Fruit fly (Drosophila melanogaster): ENCODE data around the gene Pzl.

Gene Pzl

dm6 chr3R:3263482-3263881, at the start of gene Pzl:
Pzl (minus strand) TSS chr3R:3263582.
- TF ChIP-seq so (GFP tag; IDR thresholded peaks at IDR 0.05) (no peak), crol (GFP tag; IDR thresholded peaks at IDR 0.05) (no peak), unc-4 (GFP tag; IDR thresholded peaks at IDR 0.05; ENCODE audit: partially characterized antibody) (no peak), CG1024 (GFP tag; IDR thresholded peaks at IDR 0.05) (no peak), chm (GFP tag; IDR thresholded peaks at IDR 0.05) (no peak), CG11247 (GFP tag; IDR thresholded peaks at IDR 0.05) (no peak), Neu2 (GFP tag; optimal IDR thresholded peaks at IDR 0.05; ENCODE audit: borderline replicate concordance) (no peak), Poxn (GFP tag; IDR thresholded peaks at IDR 0.05) (no peak), CG3065 (GFP tag; optimal IDR thresholded peaks at IDR 0.05) (no peak), insv (GFP tag; optimal IDR thresholded peaks at IDR 0.05) (no peak), CG4854 (GFP tag; optimal IDR thresholded peaks at IDR 0.05) (no peak), zfh2 (GFP tag; optimal IDR thresholded peaks at IDR 0.05) (no peak), repo (GFP tag; optimal IDR thresholded peaks at IDR 0.05) (no peak), CG9932 (GFP tag; IDR thresholded peaks at IDR 0.05) (no peak), Doc3 (GFP tag; IDR thresholded peaks at IDR 0.05; ENCODE audit: partially characterized antibody) (no peak), inv (GFP tag; IDR thresholded peaks at IDR 0.05; ENCODE audit: partially characterized antibody) (no peak), CG12104 (GFP tag; optimal IDR thresholded peaks at IDR 0.05) (no peak), Hand (GFP tag; optimal IDR thresholded peaks at IDR 0.05) (no peak), CG34376 (GFP tag; optimal IDR thresholded peaks at IDR 0.05) (no peak), Rfx (GFP tag; IDR thresholded peaks at IDR 0.05) (no peak)

dm6 chr3R:3117917-3118316, 145.5 kb downstream of the Pzl start:
- TF ChIP-seq CG17802 (tag; optimal IDR thresholded peaks at IDR 0.05) (peak; percentile 90), crp (GFP tag; optimal IDR thresholded peaks at IDR 0.05) (peak in 1 of 2 experiments; percentile 5), Lhr (GFP tag; optimal IDR thresholded peaks at IDR 0.05) (peak; percentile 93), CG33213 (GFP tag; optimal IDR thresholded peaks at IDR 0.05) (peak; percentile 59), CG1603 (tag; optimal IDR thresholded peaks at IDR 0.05) (peak; percentile 88), CG30020 (tag; optimal IDR thresholded peaks at IDR 0.05) (peak; percentile 94), CG7357 (GFP tag; IDR thresholded peaks at IDR 0.05) (peak; percentile 72)

dm6 chr3R:3103673-3104072, 159.7 kb downstream of the Pzl start:
- TF ChIP-seq CG7357 (GFP tag; IDR thresholded peaks at IDR 0.05) (peak; percentile 40; the same call in 1 of the 3 replicates), CG30020 (tag; optimal IDR thresholded peaks at IDR 0.05) (peak; percentile 91), CG1603 (tag; optimal IDR thresholded peaks at IDR 0.05) (peak; percentile 72)

- TF ChIP-seq Hr39 (optimal IDR thresholded peaks at IDR 0.05), result peak; percentile 89
Measured at dm6 chr3R:3033402-3033801, 230.0 kb downstream of the Pzl start.

dm6 chr3R:2858463-2858862, 404.9 kb downstream of the Pzl start:
- TF ChIP-seq CG15514 (GFP tag; optimal IDR thresholded peaks at IDR 0.05) (no peak), crol (GFP tag; IDR thresholded peaks at IDR 0.05) (no peak), trh (GFP tag; optimal IDR thresholded peaks at IDR 0.05) (no peak), CG2889 (GFP tag; IDR thresholded peaks at IDR 0.05) (no peak), CTCF (GFP tag; optimal IDR thresholded peaks at IDR 0.05) (no peak), CG5245 (GFP tag; optimal IDR thresholded peaks at IDR 0.05) (no peak), CG10209 (GFP tag; optimal IDR thresholded peaks at IDR 0.05) (no peak), da (GFP tag; optimal IDR thresholded peaks at IDR 0.05) (no peak), dysf (GFP tag; IDR thresholded peaks at IDR 0.05) (no peak), CG9797 (GFP tag; optimal IDR thresholded peaks at IDR 0.05) (no peak), fd96Cb (tag; optimal IDR thresholded peaks at IDR 0.05) (no peak), Deaf1 (tag; optimal IDR thresholded peaks at IDR 0.05) (no peak), CG1024 (GFP tag; IDR thresholded peaks at IDR 0.05) (peak; percentile 76), kah (GFP tag; optimal IDR thresholded peaks at IDR 0.05) (no peak), nmo (GFP tag; optimal IDR thresholded peaks at IDR 0.05) (no peak), insv (GFP tag; optimal IDR thresholded peaks at IDR 0.05) (no peak), wdn (GFP tag; IDR thresholded peaks at IDR 0.05) (no peak), CG4730 (GFP tag; IDR thresholded peaks at IDR 0.05) (no peak), zen (tag; optimal IDR thresholded peaks at IDR 0.05) (no peak), cas (GFP tag; IDR thresholded peaks at IDR 0.05) (no peak), CG8359 (GFP tag; optimal IDR thresholded peaks at IDR 0.05; ENCODE audit: borderline replicate concordance) (no peak)

Data from whole organism, embryonic.